Fruit fly (Drosophila melanogaster) whole organism, adult: ENCODE data around the gene CG34298.

Source experiments
- CG14711 ChIP-seq: fragments of 200-800 bp; sonication (Bioruptor generic); optimal IDR thresholded peaks from 2 replicates; lab custom pipeline; 2018; ENCODE audit warnings: missing biosample characterization, mild to moderate bottlenecking, missing genetic modification characterization, moderate library complexity
- CG33017 ChIP-seq: fragments of 200-800 bp; sonication (Bioruptor generic); optimal IDR thresholded peaks from 2 replicates; lab custom pipeline; 2018; ENCODE audit warnings: missing biosample characterization, mild to moderate bottlenecking, missing genetic modification characterization, moderate library complexity
- CG5204 ChIP-seq: fragments of 200-800 bp; sonication (Bioruptor generic); optimal IDR thresholded peaks from 2 replicates; lab custom pipeline; 2016; ENCODE audit warnings: missing biosample characterization, missing genetic modification characterization
- CG7045 ChIP-seq: fragments of 200-800 bp; sonication (Bioruptor generic); optimal IDR thresholded peaks from 2 replicates; lab custom pipeline; 2017; ENCODE audit warnings: missing biosample characterization, mild to moderate bottlenecking, missing genetic modification characterization
- CG7101 ChIP-seq: fragments of 200-800 bp; sonication (Bioruptor generic); optimal IDR thresholded peaks from 2 replicates; lab custom pipeline; 2018; ENCODE audit warnings: missing biosample characterization, mild to moderate bottlenecking, missing genetic modification characterization, moderate library complexity
- Hr96 ChIP-seq: fragments of 200-800 bp; sonication (Bioruptor generic); optimal IDR thresholded peaks from 2 replicates; lab custom pipeline; 2016; ENCODE audit warnings: missing biosample characterization, missing genetic modification characterization
- cic ChIP-seq: fragments of 200-800 bp; sonication (Bioruptor generic); optimal IDR thresholded peaks from 2 replicates; lab custom pipeline; 2017; ENCODE audit warnings: missing biosample characterization, mild to moderate bottlenecking, missing genetic modification characterization, moderate library complexity
- cnc ChIP-seq, 2 experiments: fragments of >200 bp; optimal IDR thresholded peaks; 2 replicates each; lab custom pipeline; 2017
- ovo ChIP-seq: fragments of 200-800 bp; sonication (Bioruptor generic); optimal IDR thresholded peaks from 2 replicates; lab custom pipeline; 2016; ENCODE audit warnings: missing biosample characterization, missing genetic modification characterization
- pad ChIP-seq: fragments of 200-800 bp; sonication (Bioruptor generic); optimal IDR thresholded peaks from 3 replicates; lab custom pipeline; 2017; ENCODE audit warnings: missing biosample characterization, missing genetic modification characterization, mild to moderate bottlenecking, moderate library complexity, missing genetic modification reagents

- no peak for TF ChIP-seq cic (GFP tag; lab: Kevin White, UChicago)
- no peak for TF ChIP-seq CG33017 (tag; lab: Kevin White, UChicago)
- TF ChIP-seq CG7045 (GFP tag; lab: Kevin White, UChicago): no peak
- TF ChIP-seq CG5204: no peak
- TF ChIP-seq cnc (optimal IDR thresholded peaks at IDR 0.05; lab: Kevin White, UChicago): no peak
- no peak for TF ChIP-seq pad (GFP tag; lab: Kevin White, UChicago)
- TF ChIP-seq CG7101 (tag; lab: Kevin White, UChicago): no peak
- TF ChIP-seq ovo: no peak
- no peak for TF ChIP-seq CG14711
- no peak for TF ChIP-seq Hr96 (GFP tag; lab: Kevin White, UChicago)
Measured at dm6 chr3R:30032281-30032680, 32.7 kb downstream of the CG34298 start.
